Fruit fly (Drosophila melanogaster) whole organism, embryonic: ENCODE measurements around the gene fkh.
A peak's percentile ranks its signal among the peaks of the same experiment; 100 is the strongest.

ENCODE experiments used
- Atf3 ChIP-seq: fragments of 200-800 bp; sonication (Bioruptor generic); optimal IDR thresholded peaks from 3 replicates; lab custom pipeline; 2016; ENCODE audit warnings: missing biosample characterization, missing genetic modification characterization
- CG10147 ChIP-seq: fragments of 200-800 bp; sonication (Bioruptor generic); optimal IDR thresholded peaks from 2 replicates; lab custom pipeline; 2019; ENCODE audit warnings: missing biosample characterization, mild to moderate bottlenecking, missing genetic modification characterization, moderate library complexity
- CG10267 ChIP-seq: fragments of 200-800 bp; sonication (Bioruptor generic); optimal IDR thresholded peaks from 2 replicates; lab custom pipeline; 2018; ENCODE audit warnings: missing biosample characterization, mild to moderate bottlenecking, missing genetic modification characterization, moderate library complexity
- CG10274 ChIP-seq: fragments of 200-800 bp; sonication (Bioruptor generic); optimal IDR thresholded peaks from 3 replicates; lab custom pipeline; 2017; ENCODE audit warnings: missing biosample characterization, mild to moderate bottlenecking, missing genetic modification characterization
- CG10979 ChIP-seq: fragments of 200-800 bp; sonication (Bioruptor generic); optimal IDR thresholded peaks from 2 replicates; lab custom pipeline; 2018; ENCODE audit warnings: missing biosample characterization, mild to moderate bottlenecking, missing genetic modification characterization, moderate library complexity
- CG11085 ChIP-seq: fragments of 200-800 bp; sonication (Bioruptor generic); IDR thresholded peaks from 2 replicates; pipeline ENCODE4 v1.3.6; 2022; ENCODE audit warnings: missing biosample characterization, missing genetic modification characterization
- CG12155 ChIP-seq: fragments of 200-800 bp; sonication (Bioruptor generic); optimal IDR thresholded peaks from 3 replicates; lab custom pipeline; 2016; ENCODE audit warnings: missing biosample characterization, missing genetic modification characterization
- CG12299 ChIP-seq: fragments of 200-800 bp; sonication (Bioruptor generic); optimal IDR thresholded peaks from 2 replicates; lab custom pipeline; 2018; ENCODE audit warnings: missing biosample characterization, mild to moderate bottlenecking, missing genetic modification characterization
- CG14014 ChIP-seq: fragments of 200-800 bp; sonication (Bioruptor generic); IDR thresholded peaks from 2 replicates; pipeline ENCODE4 v1.3.6; 2022; ENCODE audit warnings: missing biosample characterization, missing genetic modification characterization
- CG1603 ChIP-seq: fragments of 200-800 bp; sonication (Bioruptor generic); optimal IDR thresholded peaks from 2 replicates; lab custom pipeline; 2019; ENCODE audit warnings: missing biosample characterization, mild to moderate bottlenecking, missing genetic modification characterization, moderate library complexity
- CG1832 ChIP-seq: fragments of 200-800 bp; sonication (Bioruptor generic); optimal IDR thresholded peaks from 2 replicates; lab custom pipeline; 2017; ENCODE audit warnings: missing biosample characterization, mild to moderate bottlenecking, missing genetic modification characterization, inconsistent platforms
- CG2199 ChIP-seq: fragments of 200-800 bp; sonication (Bioruptor generic); IDR thresholded peaks from 3 replicates; pipeline ENCODE4 v1.3.6; 2022; ENCODE audit warnings: missing biosample characterization, missing genetic modification characterization
- CG2889 ChIP-seq: fragments of 200-800 bp; sonication (Bioruptor generic); IDR thresholded peaks from 3 replicates; pipeline ENCODE4 v1.3.6; 2022; ENCODE audit warnings: missing biosample characterization, missing genetic modification characterization
- CG31224 ChIP-seq: fragments of 200-800 bp; sonication (Bioruptor generic); IDR thresholded peaks from 2 replicates; pipeline ENCODE4 v1.3.6; 2022; ENCODE audit warnings: missing biosample characterization, missing genetic modification characterization
- CG33213 ChIP-seq: fragments of 200-800 bp; sonication (Bioruptor generic); optimal IDR thresholded peaks from 3 replicates; lab custom pipeline; 2016; ENCODE audit warnings: missing biosample characterization, missing genetic modification characterization
- CG4360 ChIP-seq: fragments of 200-800 bp; sonication (Bioruptor generic); IDR thresholded peaks from 2 replicates; pipeline ENCODE4 v1.3.6; 2022; ENCODE audit warnings: missing biosample characterization, missing genetic modification characterization
- CG5180 ChIP-seq: fragments of 200-800 bp; sonication (Bioruptor generic); optimal IDR thresholded peaks from 3 replicates; lab custom pipeline; 2017; ENCODE audit warnings: missing biosample characterization, missing genetic modification characterization, mild to moderate bottlenecking, moderate library complexity, missing genetic modification reagents
- CG7357 ChIP-seq: fragments of 200-800 bp; sonication (Bioruptor generic); IDR thresholded peaks from 3 replicates; pipeline ENCODE4 v1.3.6; 2022; ENCODE audit warnings: missing biosample characterization, missing genetic modification characterization
- CG7786 ChIP-seq: fragments of 200-800 bp; sonication (Bioruptor generic); optimal IDR thresholded peaks from 2 replicates; lab custom pipeline; 2016; ENCODE audit warnings: missing biosample characterization, missing genetic modification characterization
- Camta ChIP-seq: fragments of 200-800 bp; sonication (Bioruptor generic); optimal IDR thresholded peaks from 2 replicates; lab custom pipeline; 2016; ENCODE audit warnings: missing biosample characterization, missing genetic modification characterization
- CrebB ChIP-seq: fragments of 200-800 bp; sonication (Bioruptor generic); optimal IDR thresholded peaks from 3 replicates; lab custom pipeline; 2018; ENCODE audit warnings: missing biosample characterization, mild to moderate bottlenecking, missing genetic modification characterization
- D19A ChIP-seq: fragments of 200-800 bp; optimal IDR thresholded peaks from 3 replicates; lab custom pipeline; 2019; ENCODE audit warnings: missing biosample characterization, mild to moderate bottlenecking, missing genetic modification characterization, moderate library complexity
- HmgZ ChIP-seq: fragments of 200-800 bp; sonication (Bioruptor generic); optimal IDR thresholded peaks from 2 replicates; lab custom pipeline; 2018; ENCODE audit warnings: missing biosample characterization, mild to moderate bottlenecking, missing genetic modification characterization
- Hsf ChIP-seq: fragments of 200-800 bp; sonication (Bioruptor generic); optimal IDR thresholded peaks from 3 replicates; lab custom pipeline; 2016; ENCODE audit warnings: missing biosample characterization, missing genetic modification characterization
- MTF-1 ChIP-seq: fragments of 200-800 bp; sonication (Bioruptor generic); optimal IDR thresholded peaks from 2 replicates; lab custom pipeline; 2018; ENCODE audit warnings: missing biosample characterization, mild to moderate bottlenecking, missing genetic modification characterization, borderline replicate concordance
- Med ChIP-seq: fragments of 200-800 bp; sonication (Bioruptor generic); peaks from one replicate; lab custom pipeline; 2016; ENCODE audit warnings: missing biosample characterization, missing genetic modification characterization, mild to moderate bottlenecking, inconsistent platforms, moderate library complexity
- Sox100B ChIP-seq: fragments of 200-800 bp; sonication (Bioruptor generic); optimal IDR thresholded peaks from 3 replicates; lab custom pipeline; 2018; ENCODE audit warnings: missing biosample characterization, mild to moderate bottlenecking, missing genetic modification characterization
- Xbp1 ChIP-seq: fragments of 200-800 bp; sonication (Bioruptor generic); optimal IDR thresholded peaks from 3 replicates; lab custom pipeline; 2016; ENCODE audit warnings: missing biosample characterization, mild to moderate bottlenecking, missing genetic modification characterization
- Xrp1 ChIP-seq: fragments of 200-800 bp; sonication (Bioruptor generic); IDR thresholded peaks from 2 replicates; pipeline ENCODE4 v1.3.6; 2022; ENCODE audit warnings: missing biosample characterization, missing genetic modification characterization
- ato ChIP-seq: fragments of 200-800 bp; sonication (Bioruptor generic); IDR thresholded peaks from 2 replicates; pipeline ENCODE4 v1.3.6; 2022; ENCODE audit warnings: missing biosample characterization, missing genetic modification characterization; ENCODE audit not compliant: partially characterized antibody
- chif ChIP-seq, 2 experiments: fragments of 200-800 bp; sonication (Bioruptor generic); optimal IDR thresholded peaks; 3 replicates each; lab custom pipeline; 2016; ENCODE audit warnings: missing biosample characterization in 2 of 2, missing genetic modification characterization in 2 of 2
- dm ChIP-seq: fragments of 200-800 bp; sonication (Bioruptor generic); optimal IDR thresholded peaks from 3 replicates; lab custom pipeline; 2016; ENCODE audit warnings: missing biosample characterization, missing genetic modification characterization
- emc ChIP-seq: fragments of 200-800 bp; sonication (Bioruptor generic); optimal IDR thresholded peaks from 2 replicates; lab custom pipeline; 2016; ENCODE audit warnings: missing biosample characterization, missing genetic modification characterization
- esg ChIP-seq: fragments of 200-800 bp; sonication (Bioruptor generic); conservative IDR thresholded peaks from 2 replicates; pipeline ENCODE4 v1.3.6; 2022; ENCODE audit warnings: missing biosample characterization, missing genetic modification characterization
- grau ChIP-seq: fragments of 200-800 bp; optimal IDR thresholded peaks from 3 replicates; lab custom pipeline; 2019; ENCODE audit warnings: missing biosample characterization, mild to moderate bottlenecking, missing genetic modification characterization, moderate library complexity
- insv ChIP-seq, 2 experiments: fragments of 200-800 bp; sonication (Bioruptor generic); optimal IDR thresholded peaks; 3 replicates each; lab custom pipeline; 2016 to 2018; ENCODE audit warnings: missing biosample characterization in 2 of 2, missing genetic modification characterization in 2 of 2
- lab ChIP-seq: fragments of 200-800 bp; sonication (Bioruptor generic); optimal IDR thresholded peaks from 3 replicates; lab custom pipeline; 2017; ENCODE audit warnings: missing biosample characterization, missing genetic modification characterization, mild to moderate bottlenecking, moderate library complexity, missing genetic modification reagents
- mirr ChIP-seq: fragments of 200-800 bp; sonication (Bioruptor generic); optimal IDR thresholded peaks from 3 replicates; lab custom pipeline; 2018; ENCODE audit warnings: missing biosample characterization, mild to moderate bottlenecking, missing genetic modification characterization
- nerfin-1 ChIP-seq: fragments of 200-800 bp; sonication (Bioruptor generic); optimal IDR thresholded peaks from 3 replicates; lab custom pipeline; 2019; ENCODE audit warnings: missing biosample characterization, mild to moderate bottlenecking, missing genetic modification characterization, moderate library complexity
- oc ChIP-seq: fragments of 200-800 bp; sonication (Bioruptor generic); optimal IDR thresholded peaks from 2 replicates; lab custom pipeline; 2018; ENCODE audit warnings: missing biosample characterization, mild to moderate bottlenecking, missing genetic modification characterization, moderate library complexity
- pnt ChIP-seq: fragments of 200-800 bp; sonication (Bioruptor generic); optimal IDR thresholded peaks from 3 replicates; lab custom pipeline; 2016; ENCODE audit warnings: missing biosample characterization, missing genetic modification characterization
- pros ChIP-seq: fragments of 200-800 bp; sonication (Bioruptor generic); optimal IDR thresholded peaks from 3 replicates; lab custom pipeline; 2019; ENCODE audit warnings: missing biosample characterization, mild to moderate bottlenecking, missing genetic modification characterization, moderate library complexity
- sd ChIP-seq: fragments of 200-800 bp; sonication (Bioruptor generic); optimal IDR thresholded peaks from 3 replicates; lab custom pipeline; 2018; ENCODE audit warnings: missing biosample characterization, mild to moderate bottlenecking, missing genetic modification characterization, moderate library complexity
- slp2 ChIP-seq: fragments of 200-800 bp; sonication (Bioruptor generic); optimal IDR thresholded peaks from 2 replicates; lab custom pipeline; 2016; ENCODE audit warnings: missing biosample characterization, missing genetic modification characterization
- sqz ChIP-seq: fragments of 200-800 bp; sonication (Bioruptor generic); optimal IDR thresholded peaks from 3 replicates; lab custom pipeline; 2018; ENCODE audit warnings: missing biosample characterization, mild to moderate bottlenecking, missing genetic modification characterization
- tgo ChIP-seq: fragments of 200-800 bp; sonication (Bioruptor generic); IDR thresholded peaks from 3 replicates; pipeline ENCODE4 v1.3.6; 2022; ENCODE audit warnings: missing biosample characterization, missing genetic modification characterization
- tin ChIP-seq: fragments of 200-800 bp; sonication (Bioruptor generic); optimal IDR thresholded peaks from 3 replicates; lab custom pipeline; 2016; ENCODE audit warnings: missing biosample characterization, missing genetic modification characterization
- tll ChIP-seq, 2 experiments: fragments of 200-800 bp in 1 of 2; fragments of >200 bp in 1 of 2; sonication (Bioruptor generic) in 1 of 2; optimal IDR thresholded peaks; 2 replicates each; lab custom pipeline; 2017 to 2019; ENCODE audit warnings: missing biosample characterization in 2 of 2, missing genetic modification characterization in 2 of 2, mild to moderate bottlenecking in 1 of 2, moderate library complexity in 1 of 2
- trh ChIP-seq: fragments of 200-800 bp; sonication (Bioruptor generic); optimal IDR thresholded peaks from 2 replicates; lab custom pipeline; 2016; ENCODE audit warnings: missing biosample characterization, missing genetic modification characterization
- usp ChIP-seq: fragments of >200 bp; optimal IDR thresholded peaks from 2 replicates; lab custom pipeline; 2017; ENCODE audit warnings: missing biosample characterization, missing genetic modification characterization

The fkh gene

DNA sequence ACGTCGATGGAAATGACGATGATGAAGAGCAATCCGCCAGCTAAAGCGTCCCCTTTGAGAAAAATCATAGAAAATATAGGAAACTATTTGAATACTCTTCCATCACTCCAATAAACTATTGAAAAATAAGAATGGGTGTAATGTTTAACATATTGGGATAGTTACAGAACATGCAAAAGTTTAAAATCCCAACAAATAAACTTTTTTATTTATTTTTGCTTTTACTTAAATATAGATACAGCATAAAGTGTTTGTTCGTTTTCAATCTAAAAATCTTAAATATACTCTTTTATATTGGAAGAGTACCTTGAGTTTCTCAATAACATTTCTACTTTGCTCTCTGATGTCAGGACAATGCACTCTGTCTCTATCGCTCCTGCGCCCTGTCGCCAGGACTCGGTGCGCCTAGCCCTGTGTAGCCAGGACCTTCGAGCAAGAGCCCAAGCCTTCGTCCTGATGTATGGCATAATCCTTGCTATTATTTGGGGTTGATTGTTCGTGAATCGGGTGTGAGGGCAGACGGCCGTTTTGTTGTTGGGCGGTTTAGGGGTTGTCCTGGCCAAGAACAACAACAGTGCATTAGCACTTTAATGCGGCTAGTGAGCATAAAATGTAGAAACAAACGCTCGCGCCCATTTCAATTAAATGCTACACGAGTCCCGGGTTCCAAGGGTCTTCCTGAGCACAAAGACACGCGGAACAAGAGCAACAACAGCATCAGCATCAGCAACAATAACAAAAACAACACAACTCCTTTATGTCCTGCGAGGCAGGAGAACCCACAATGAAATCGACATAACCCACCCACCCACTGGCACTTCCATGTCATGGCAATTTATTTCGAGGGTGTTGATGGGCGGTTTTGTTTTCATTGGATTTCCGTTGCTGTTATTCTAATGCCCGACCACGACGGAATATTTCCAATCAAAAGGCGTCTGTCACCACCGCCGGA lies 12.1 kb downstream of the fkh start (continued):
- TF ChIP-seq chif (GFP tag; optimal IDR thresholded peaks at IDR 0.05; lab: Kevin White, UChicago) (no peak), CG2199 (GFP tag; lab: Robert Waterston, UW) (no peak), lab (GFP tag; lab: Kevin White, UChicago) (no peak), grau (no peak), esg (GFP tag; lab: Robert Waterston, UW) (no peak), usp (no peak), Camta (GFP tag; lab: Kevin White, UChicago) (no peak), Atf3 (GFP tag; lab: Kevin White, UChicago) (no peak), emc (GFP tag; lab: Kevin White, UChicago) (no peak), CG4360 (GFP tag; lab: Robert Waterston, UW) (peak; percentile 77), CG14014 (GFP tag; lab: Robert Waterston, UW) (no peak), Med (no peak), CG10267 (peak; percentile 32), Xrp1 (no peak), D19A (tag; lab: Kevin White, UChicago) (peak; percentile 99), CG31224 (GFP tag; lab: Robert Waterston, UW) (no peak), sqz (no peak), trh (no peak), CG10979 (tag; lab: Kevin White, UChicago) (peak; percentile 39), CG7357 (no peak), Xbp1 (GFP tag; lab: Kevin White, UChicago) (no peak), insv (GFP tag; optimal IDR thresholded peaks at IDR 0.05; lab: Kevin White, UChicago) (no peak), tin (GFP tag; lab: Kevin White, UChicago) (no peak), CG2889 (GFP tag; lab: Robert Waterston, UW) (no peak), mirr (GFP tag; lab: Kevin White, UChicago) (peak; percentile 5), Sox100B (GFP tag; lab: Kevin White, UChicago) (peak; percentile 11), CrebB (tag; lab: Kevin White, UChicago) (no peak), CG10147 (no peak)
- TF ChIP-seq, all 482 proteins: peak for 32

DNA sequence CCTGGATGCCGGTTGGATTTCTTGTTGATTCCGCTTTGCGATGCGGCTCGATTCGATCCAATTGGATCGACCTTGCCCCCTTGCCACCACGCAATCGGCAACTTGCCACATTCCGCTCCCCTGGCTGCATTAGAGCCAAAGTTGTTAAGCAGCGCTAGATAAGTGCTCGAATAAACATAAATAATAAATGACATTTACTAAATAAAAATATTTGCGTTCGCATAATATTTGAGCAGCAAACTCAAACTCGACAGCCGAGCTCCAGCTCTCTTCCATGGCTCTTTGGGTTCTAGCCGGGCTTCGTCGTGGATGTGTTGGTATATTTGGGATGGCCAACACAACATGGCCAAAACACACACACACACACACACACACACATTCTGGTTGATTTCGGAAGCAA lies 14.3 kb downstream of the fkh start:
- TF ChIP-seq CG11085 (GFP tag; lab: Robert Waterston, UW) (no peak), CG12299 (tag; lab: Kevin White, UChicago) (no peak), ato (GFP tag; lab: Robert Waterston, UW) (no peak), sd (no peak), pnt (no peak), oc (tag; lab: Kevin White, UChicago) (peak; percentile 23), CG1832 (GFP tag; lab: Kevin White, UChicago) (no peak), tll (GFP tag; optimal IDR thresholded peaks at IDR 0.05; lab: Kevin White, UChicago) (no peak), CG1603 (tag; lab: Kevin White, UChicago) (peak; percentile 69), Sox100B (GFP tag; lab: Kevin White, UChicago) (peak; percentile 57), CG33213 (GFP tag; lab: Kevin White, UChicago) (no peak), CG10274 (no peak), tgo (GFP tag; lab: Robert Waterston, UW) (no peak), CG7786 (GFP tag; lab: Kevin White, UChicago) (no peak), CG5180 (GFP tag; lab: Kevin White, UChicago) (peak; percentile 2), slp2 (GFP tag; lab: Kevin White, UChicago) (no peak), nerfin-1 (tag; lab: Kevin White, UChicago) (peak; percentile 32), MTF-1 (peak; percentile 45), CG12155 (GFP tag; lab: Kevin White, UChicago) (no peak), pros (no peak), dm (no peak), HmgZ (tag; lab: Kevin White, UChicago) (peak; percentile 8), Hsf (GFP tag; lab: Kevin White, UChicago) (peak; percentile 13)
